Fruit fly (Drosophila melanogaster): ENCODE results near the gene CG3857.
A peak's percentile ranks its signal among the peaks of the same experiment; 100 is the strongest.

The CG3857 gene

DNA sequence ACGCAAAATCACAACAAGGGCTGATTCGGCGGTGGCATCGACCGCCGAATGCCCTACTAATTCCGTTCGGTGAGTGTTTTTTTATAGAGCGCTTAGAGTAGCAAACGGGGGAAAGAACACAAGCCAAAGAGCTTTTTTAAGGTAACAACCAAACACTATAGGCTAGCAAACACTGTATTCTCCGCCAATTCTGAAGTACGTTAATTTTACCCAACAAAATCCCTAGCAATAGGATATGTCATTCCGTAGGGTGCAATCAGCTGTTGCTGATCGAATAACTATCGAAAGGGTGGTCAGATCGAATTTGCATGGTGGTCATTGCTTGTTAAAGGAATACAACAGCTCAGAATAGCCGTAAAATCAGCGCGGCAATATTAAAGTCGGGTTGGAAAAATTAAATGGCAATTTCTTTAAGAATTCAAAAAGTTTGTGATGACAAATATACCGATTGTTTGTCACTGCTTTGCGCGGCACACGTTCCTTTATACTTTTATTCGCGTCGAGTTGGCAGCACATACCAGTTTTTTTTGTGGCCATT lies 32.0 kb downstream of the CG3857 start, which contains the start of gene mip130 (continued):
- TF ChIP-seq chif (GFP tag; optimal IDR thresholded peaks at IDR 0.05) (peak in 1 of 2 experiments; percentile 4), slbo (GFP tag; IDR thresholded peaks at IDR 0.05) (no peak; the same call in none of the 2 replicates), prd (optimal IDR thresholded peaks at IDR 0.05) (no peak), prd (GFP tag; IDR thresholded peaks at IDR 0.05) (peak; percentile 40; the same call in 1 of the 3 replicates), CG10147 (GFP tag; optimal IDR thresholded peaks at IDR 0.05) (peak; percentile 55), cad (GFP tag; optimal IDR thresholded peaks at IDR 0.05) (no peak), CG12299 (tag; optimal IDR thresholded peaks at IDR 0.05) (peak; percentile 51), Ravus (GFP tag; IDR thresholded peaks at IDR 0.05) (no peak), CG8944 (GFP tag; optimal IDR thresholded peaks at IDR 0.05) (no peak), CG15269 (tag; optimal IDR thresholded peaks at IDR 0.05) (peak; percentile 58), CG1024 (GFP tag; IDR thresholded peaks at IDR 0.05) (0 out of 2 replicates have a peak, but pooled peaks have one; percentile 36), CTCF (GFP tag; optimal IDR thresholded peaks at IDR 0.05) (no peak), Deaf1 (tag; optimal IDR thresholded peaks at IDR 0.05) (peak; percentile 15), CG18011 (GFP tag; optimal IDR thresholded peaks at IDR 0.05) (no peak), CG2129 (GFP tag; IDR thresholded peaks at IDR 0.05; ENCODE audit: partially characterized antibody) (peak; percentile 48; the same call in 1 of the 2 replicates), trem (tag; optimal IDR thresholded peaks at IDR 0.05) (peak; percentile 98), H2.0 (GFP tag; IDR thresholded peaks at IDR 0.05) (no peak), CG5245 (GFP tag; optimal IDR thresholded peaks at IDR 0.05) (no peak), CG12391 (tag; optimal IDR thresholded peaks at IDR 0.05) (peak; percentile 65), salm (tag; optimal IDR thresholded peaks at IDR 0.05) (no peak), YL-1 (GFP tag; optimal IDR thresholded peaks at IDR 0.05) (no peak), D (optimal IDR thresholded peaks at IDR 0.05) (no peak), D (GFP tag; optimal IDR thresholded peaks at IDR 0.05) (no peak), CG14441 (GFP tag; IDR thresholded peaks at IDR 0.05) (peak; percentile 49; the same call in 1 of the 2 replicates), CG9609 (GFP tag; optimal IDR thresholded peaks at IDR 0.05) (no peak), CG34376 (GFP tag; optimal IDR thresholded peaks at IDR 0.05) (peak; percentile 8), dm (GFP tag; optimal IDR thresholded peaks at IDR 0.05) (peak; percentile 4), CG18619 (GFP tag; optimal IDR thresholded peaks at IDR 0.05) (peak; percentile 53), Med (GFP tag) (peak; percentile 85), cwo (GFP tag; optimal IDR thresholded peaks at IDR 0.05) (peak; percentile 28), lbe (GFP tag; optimal IDR thresholded peaks at IDR 0.05) (no peak), gce (GFP tag; IDR thresholded peaks at IDR 0.05) (no peak), fd3F (GFP tag; optimal IDR thresholded peaks at IDR 0.05) (peak; percentile 34), CG6175 (GFP tag; IDR thresholded peaks at IDR 0.05) (no peak), z (GFP tag; IDR thresholded peaks at IDR 0.05) (no peak), croc (GFP tag; conservative IDR thresholded peaks at IDR 0.05) (no peak), tup (GFP tag; optimal IDR thresholded peaks at IDR 0.05) (no peak), zen (tag; optimal IDR thresholded peaks at IDR 0.05) (no peak), lov (optimal IDR thresholded peaks at IDR 0.05) (no peak), lov (GFP tag; IDR thresholded peaks at IDR 0.05) (no peak), Eip74EF (GFP tag; optimal IDR thresholded peaks at IDR 0.05) (no peak), CG34224 (GFP tag; IDR thresholded peaks at IDR 0.05; ENCODE audit: partially characterized antibody) (peak; percentile 81), Elba2 (GFP tag; optimal IDR thresholded peaks at IDR 0.05) (no peak), CG1832 (GFP tag; optimal IDR thresholded peaks at IDR 0.05) (no peak), eve (GFP tag; optimal IDR thresholded peaks at IDR 0.05) (no peak), CG11504 (tag; optimal IDR thresholded peaks at IDR 0.05) (no peak), Ets97D (GFP tag; optimal IDR thresholded peaks at IDR 0.05) (peak; percentile 24), hth (optimal IDR thresholded peaks at IDR 0.05) (no peak), Abd-B (GFP tag; optimal IDR thresholded peaks at IDR 0.05) (peak; percentile 21), CG7987 (GFP tag; optimal IDR thresholded peaks at IDR 0.05) (no peak), MESR4 (GFP tag; optimal IDR thresholded peaks at IDR 0.05) (no peak), stc (GFP tag; IDR thresholded peaks at IDR 0.05) (no peak)

Data from whole organism, embryonic.